Worm (Caenorhabditis elegans) whole organism, late embryonic: Measurements from ENCODE around the gene Y49F6C.2.

Experiments
- C38D4.7 ChIP-seq: fragments of 200-800 bp; sonication (Bioruptor generic); optimal IDR thresholded peaks from 2 replicates; lab custom pipeline; 2018; ENCODE audit warnings: mild to moderate bottlenecking, missing genetic modification characterization, moderate library complexity, missing compliant biosample characterization
- F13H6.1 ChIP-seq: sonication (generic microtip); optimal IDR thresholded peaks from 2 replicates; lab custom pipeline; 2016; ENCODE audit warnings: missing genetic modification characterization, missing compliant biosample characterization
- K02D7.2 ChIP-seq: sonication (generic microtip); optimal IDR thresholded peaks from 2 replicates; lab custom pipeline; 2017; ENCODE audit warnings: mild to moderate bottlenecking, missing genetic modification characterization, missing compliant biosample characterization
- K09A11.1 ChIP-seq: sonication (generic microtip); optimal IDR thresholded peaks from 2 replicates; lab custom pipeline; 2017; ENCODE audit warnings: antibody characterized with exemption, mild to moderate bottlenecking, missing genetic modification characterization, missing compliant biosample characterization; ENCODE audit not compliant: insufficient read depth
- Y22D7AL.16 ChIP-seq: sonication (generic microtip); optimal IDR thresholded peaks from 2 replicates; lab custom pipeline; 2016; ENCODE audit warnings: missing genetic modification characterization, missing compliant biosample characterization
- ceh-19 ChIP-seq: fragments of 200-800 bp; sonication (Bioruptor generic); optimal IDR thresholded peaks from 2 replicates; lab custom pipeline; 2018; ENCODE audit warnings: mild to moderate bottlenecking, missing genetic modification characterization, missing compliant biosample characterization
- ceh-2 ChIP-seq: sonication (generic microtip); optimal IDR thresholded peaks from 2 replicates; lab custom pipeline; 2016; ENCODE audit warnings: missing genotype, missing genetic modification characterization, missing compliant biosample characterization
- ceh-24 ChIP-seq: sonication (generic microtip); optimal IDR thresholded peaks from 2 replicates; lab custom pipeline; 2016; ENCODE audit warnings: mild to moderate bottlenecking, missing genetic modification characterization, missing compliant biosample characterization
- ceh-30 ChIP-seq: fragments of 150-350 bp; optimal IDR thresholded peaks from 2 replicates; lab custom pipeline; 2014; ENCODE audit warnings: missing biosample characterization, missing genetic modification characterization
- ceh-31 ChIP-seq: sonication (generic microtip); optimal IDR thresholded peaks from 2 replicates; lab custom pipeline; 2016; ENCODE audit warnings: missing genetic modification characterization, missing compliant biosample characterization
- ceh-34 ChIP-seq: sonication (generic microtip); optimal IDR thresholded peaks from 2 replicates; lab custom pipeline; 2016; ENCODE audit warnings: mild to moderate bottlenecking, missing genetic modification characterization, missing compliant biosample characterization
- ceh-45 ChIP-seq: fragments of 200-800 bp; sonication (Bioruptor generic); IDR thresholded peaks from 2 replicates; pipeline ENCODE4 v1.3.6; 2022; ENCODE audit warnings: missing genetic modification reagents, missing genetic modification characterization, missing compliant biosample characterization
- ceh-48 ChIP-seq: sonication (generic microtip); optimal IDR thresholded peaks from 2 replicates; lab custom pipeline; 2016; ENCODE audit warnings: missing genetic modification characterization, inconsistent platforms, missing compliant biosample characterization
- dmd-4 ChIP-seq: sonication (generic microtip); optimal IDR thresholded peaks from 2 replicates; lab custom pipeline; 2016; ENCODE audit warnings: borderline replicate concordance, missing genetic modification characterization, missing compliant biosample characterization
- elt-2 ChIP-seq: sonication (generic microtip); optimal IDR thresholded peaks from 2 replicates; lab custom pipeline; 2016; ENCODE audit warnings: missing genetic modification reagents, missing genetic modification characterization, missing compliant biosample characterization
- elt-4 ChIP-seq: sonication (generic microtip); optimal IDR thresholded peaks from 2 replicates; lab custom pipeline; 2016; ENCODE audit warnings: missing genetic modification characterization, missing compliant biosample characterization
- eyg-1 ChIP-seq: sonication (generic microtip); optimal IDR thresholded peaks from 2 replicates; lab custom pipeline; 2016; ENCODE audit warnings: missing genotype, missing genetic modification characterization, missing compliant biosample characterization
- fkh-10 ChIP-seq: fragments of 150-350 bp; optimal IDR thresholded peaks from 2 replicates; lab custom pipeline; 2014; ENCODE audit warnings: missing biosample characterization, missing genetic modification reagents, missing genetic modification characterization
- gmeb-2 ChIP-seq: sonication (generic microtip); optimal IDR thresholded peaks from 2 replicates; lab custom pipeline; 2016; ENCODE audit warnings: missing genetic modification characterization, inconsistent platforms, missing compliant biosample characterization
- hlh-13 ChIP-seq: fragments of 200-800 bp; sonication (Bioruptor generic); optimal IDR thresholded peaks from 2 replicates; lab custom pipeline; 2018; ENCODE audit warnings: mild to moderate bottlenecking, missing genetic modification characterization, missing compliant biosample characterization
- hlh-15 ChIP-seq: sonication (generic microtip); optimal IDR thresholded peaks from 2 replicates; lab custom pipeline; 2016; ENCODE audit warnings: missing genetic modification characterization, missing compliant biosample characterization
- hlh-6 ChIP-seq: sonication (generic microtip); optimal IDR thresholded peaks from 2 replicates; lab custom pipeline; 2016; ENCODE audit warnings: missing genotype, missing genetic modification characterization, missing compliant biosample characterization
- lin-11 ChIP-seq: fragments of 200-800 bp; sonication (Bioruptor generic); optimal IDR thresholded peaks from 2 replicates; lab custom pipeline; 2018; ENCODE audit warnings: mild to moderate bottlenecking, missing genetic modification characterization, missing compliant biosample characterization
- mec-3 ChIP-seq: sonication (generic microtip); optimal IDR thresholded peaks from 2 replicates; lab custom pipeline; 2016; ENCODE audit warnings: borderline replicate concordance, missing genetic modification characterization, missing compliant biosample characterization
- nfya-1 ChIP-seq: sonication (generic microtip); optimal IDR thresholded peaks from 2 replicates; lab custom pipeline; 2017; ENCODE audit warnings: missing genetic modification characterization, mild to moderate bottlenecking, missing compliant biosample characterization, antibody characterized with exemption, moderate library complexity
- nhr-11 ChIP-seq: fragments of 150-350 bp; optimal IDR thresholded peaks from 2 replicates; lab custom pipeline; 2014; ENCODE audit warnings: missing biosample characterization, missing genetic modification characterization
- nhr-232 ChIP-seq: sonication (generic microtip); optimal IDR thresholded peaks from 2 replicates; lab custom pipeline; 2016; ENCODE audit warnings: missing genetic modification characterization, missing compliant biosample characterization
- npax-4 ChIP-seq: sonication (generic microtip); optimal IDR thresholded peaks from 2 replicates; lab custom pipeline; 2016; ENCODE audit warnings: missing genetic modification characterization, missing compliant biosample characterization
- odd-2 ChIP-seq: sonication (generic microtip); optimal IDR thresholded peaks from 2 replicates; lab custom pipeline; 2017; ENCODE audit warnings: antibody characterized with exemption, mild to moderate bottlenecking, missing genetic modification characterization, missing compliant biosample characterization
- pag-3 ChIP-seq: sonication (generic microtip); optimal IDR thresholded peaks from 2 replicates; lab custom pipeline; 2016; ENCODE audit warnings: missing compliant biosample characterization, missing genetic modification characterization, borderline replicate concordance
- pat-9 ChIP-seq: fragments of 200-800 bp; sonication (Bioruptor generic); optimal IDR thresholded peaks from 2 replicates; lab custom pipeline; 2018; ENCODE audit warnings: mild to moderate bottlenecking, missing genetic modification characterization, moderate library complexity, missing compliant biosample characterization
- pax-1 ChIP-seq: fragments of 150-350 bp; optimal IDR thresholded peaks from 2 replicates; lab custom pipeline; 2014; ENCODE audit warnings: missing biosample characterization, missing genetic modification characterization
- pha-2 ChIP-seq: sonication (generic microtip); optimal IDR thresholded peaks from 2 replicates; lab custom pipeline; 2017; ENCODE audit warnings: mild to moderate bottlenecking, missing genetic modification characterization, missing compliant biosample characterization
- pqm-1 ChIP-seq: sonication (generic microtip); optimal IDR thresholded peaks from 2 replicates; lab custom pipeline; 2016; ENCODE audit warnings: missing genetic modification characterization, missing compliant biosample characterization
- pros-1 ChIP-seq: fragments of 150-350 bp; optimal IDR thresholded peaks from 2 replicates; lab custom pipeline; 2014; ENCODE audit warnings: missing biosample characterization, missing genetic modification reagents, missing genetic modification characterization
- rnt-1 ChIP-seq: sonication (generic microtip); optimal IDR thresholded peaks from 2 replicates; lab custom pipeline; 2016; ENCODE audit warnings: missing genetic modification characterization, missing compliant biosample characterization
- sdc-2 ChIP-seq: sonication (generic microtip); optimal IDR thresholded peaks from 2 replicates; lab custom pipeline; 2016; ENCODE audit warnings: missing genotype, missing genetic modification characterization, missing compliant biosample characterization
- sox-4 ChIP-seq: sonication (generic microtip); optimal IDR thresholded peaks from 2 replicates; lab custom pipeline; 2017; ENCODE audit warnings: mild to moderate bottlenecking, missing genetic modification characterization, inconsistent platforms, missing compliant biosample characterization
- ttx-3 ChIP-seq: sonication (generic microtip); optimal IDR thresholded peaks from 2 replicates; lab custom pipeline; 2016; ENCODE audit warnings: missing genetic modification reagents, missing genetic modification characterization, missing compliant biosample characterization
- unc-3 ChIP-seq, 2 experiments: fragments of 200-800 bp in 1 of 2; sonication (Bioruptor generic) in 1 of 2; sonication (generic microtip) in 1 of 2; conservative IDR thresholded peaks in 1 of 2; optimal IDR thresholded peaks in 1 of 2; 2 replicates each; pipeline versions ENCODE4 v1.3.6 to Lab custom; 2016 to 2022; ENCODE audit warnings: missing compliant biosample characterization in 2 of 2, missing genetic modification characterization in 2 of 2, missing genetic modification reagents in 1 of 2
- unc-42 ChIP-seq: sonication (generic microtip); optimal IDR thresholded peaks from 2 replicates; lab custom pipeline; 2016; ENCODE audit warnings: missing genotype, missing genetic modification characterization, missing compliant biosample characterization
- unc-86 ChIP-seq: sonication (generic microtip); optimal IDR thresholded peaks from 2 replicates; lab custom pipeline; 2016; ENCODE audit warnings: missing genetic modification characterization, missing compliant biosample characterization
- zip-5 ChIP-seq: sonication (generic microtip); optimal IDR thresholded peaks from 2 replicates; lab custom pipeline; 2016; ENCODE audit warnings: missing genetic modification characterization, missing compliant biosample characterization
- ztf-16 ChIP-seq: sonication (generic microtip); optimal IDR thresholded peaks from 2 replicates; lab custom pipeline; 2017; ENCODE audit warnings: missing genetic modification characterization, missing compliant biosample characterization

Y49F6C.2 gene

DNA sequence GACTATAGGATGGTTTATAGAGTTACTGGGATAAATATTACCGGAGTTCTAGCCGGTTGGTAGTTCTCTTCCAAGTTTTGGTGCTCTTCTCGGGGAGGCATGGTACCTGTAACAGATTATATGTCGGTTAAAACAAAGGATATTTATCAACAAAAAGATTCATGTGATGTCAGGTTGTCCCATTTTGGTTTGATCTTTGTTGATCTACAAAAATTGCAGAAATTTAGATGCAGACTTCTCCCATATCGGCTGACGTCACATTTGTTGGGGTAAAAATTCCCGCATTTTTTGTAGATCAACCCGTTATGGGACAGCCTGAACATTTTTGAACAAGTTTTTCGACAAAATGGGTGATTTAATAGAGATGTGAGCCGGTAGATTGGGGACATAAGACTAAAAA is 10.3 kb upstream of the Y49F6C.2 start, which contains the start of gene Y49F6C.7:
Y49F6C.7 (minus strand) TSS at position 101 of the 400 bp plus-strand sequence.
- TF ChIP-seq ceh-2 (tag; lab: Kevin White, UChicago) (no peak), nfya-1 (no peak)

- TF ChIP-seq nfya-1, result peak; percentile 96
- TF ChIP-seq npax-4 (tag; lab: Kevin White, UChicago), result no peak
- TF ChIP-seq hlh-6 (tag; lab: Kevin White, UChicago), result no peak
Measured at ce11 chrII:3370061-3370460, 8.3 kb upstream of the Y49F6C.2 start, which contains the start of gene Y49F6C.8. Gene Y49F6C.8 (minus strand): TSS chrII:3370111.

ce11 chrII:3371010-3371409 is 7.4 kb upstream of the Y49F6C.2 start, which contains the start of gene bath-23:
Gene bath-23 (plus strand): TSS chrII:3371310.
- no peak for TF ChIP-seq elt-2 (tag; lab: Kevin White, UChicago)
- no peak for TF ChIP-seq pag-3 (tag; lab: Kevin White, UChicago)
- TF ChIP-seq pqm-1 (tag; lab: Kevin White, UChicago), result no peak
- no peak for TF ChIP-seq hlh-15 (tag; lab: Kevin White, UChicago)
- TF ChIP-seq eyg-1 (tag; lab: Kevin White, UChicago), result no peak
- no peak for TF ChIP-seq unc-3 (GFP tag; conservative IDR thresholded peaks at IDR 0.05; lab: Robert Waterston, UW)
- TF ChIP-seq unc-3 (tag; optimal IDR thresholded peaks at IDR 0.05; lab: Kevin White, UChicago), result no peak
- TF ChIP-seq ceh-45, result no peak
- no peak for TF ChIP-seq ttx-3 (tag; lab: Kevin White, UChicago)
- TF ChIP-seq sdc-2, result no peak
- no peak for TF ChIP-seq unc-86 (tag; lab: Kevin White, UChicago)
- TF ChIP-seq pha-2 (tag; lab: Kevin White, UChicago), result no peak
- no peak for TF ChIP-seq pax-1 (tag; lab: Kevin White, UChicago)
- TF ChIP-seq lin-11, result no peak
- no peak for TF ChIP-seq K09A11.1 (tag; lab: Kevin White, UChicago)
- no peak for TF ChIP-seq C38D4.7 (GFP tag; lab: Kevin White, UChicago)
- no peak for TF ChIP-seq pros-1 (tag; lab: Kevin White, UChicago)
- TF ChIP-seq nhr-232 (tag; lab: Kevin White, UChicago), result no peak
- no peak for TF ChIP-seq fkh-10 (GFP tag; lab: Kevin White, UChicago)

DNA sequence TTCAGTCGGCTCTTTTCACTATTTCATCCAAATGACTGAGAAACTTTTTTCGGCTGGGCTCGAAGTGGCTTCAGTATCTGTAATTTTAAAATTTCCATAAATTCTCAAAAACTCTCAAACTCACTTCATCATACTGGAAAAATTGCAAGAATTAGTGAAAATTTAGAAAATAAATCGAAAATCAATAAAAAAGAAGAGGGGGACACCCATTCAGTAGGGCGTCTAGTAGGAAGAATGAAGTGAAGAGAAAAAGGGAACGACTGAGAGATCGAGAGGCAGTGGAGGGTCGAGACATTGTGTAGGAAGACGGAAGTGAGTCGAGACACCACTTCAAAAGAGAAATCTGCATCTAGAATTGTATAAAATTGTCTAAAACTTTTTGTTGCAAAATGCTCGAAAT is 4.5 kb upstream of the Y49F6C.2 start:
- TF ChIP-seq elt-4 (tag; lab: Kevin White, UChicago), result no peak
- no peak for TF ChIP-seq dmd-4 (tag; lab: Kevin White, UChicago)
- no peak for TF ChIP-seq ceh-30 (tag; lab: Kevin White, UChicago)
- TF ChIP-seq ceh-2 (tag; lab: Kevin White, UChicago), result no peak
- no peak for TF ChIP-seq rnt-1
- no peak for TF ChIP-seq ceh-24 (tag; lab: Kevin White, UChicago)
- TF ChIP-seq mec-3 (tag; lab: Kevin White, UChicago), result no peak
- TF ChIP-seq fkh-10 (GFP tag; lab: Kevin White, UChicago), result no peak
- no peak for TF ChIP-seq nhr-11 (tag; lab: Kevin White, UChicago)
- TF ChIP-seq gmeb-2 (tag; lab: Kevin White, UChicago), result no peak
- no peak for TF ChIP-seq pat-9 (tag; lab: Kevin White, UChicago)
- TF ChIP-seq eyg-1 (tag; lab: Kevin White, UChicago), result no peak
- peak; percentile 24 for TF ChIP-seq ceh-31 (tag; lab: Kevin White, UChicago)
- no peak for TF ChIP-seq Y22D7AL.16 (tag; lab: Kevin White, UChicago)
- no peak for TF ChIP-seq C38D4.7 (GFP tag; lab: Kevin White, UChicago)
- no peak for TF ChIP-seq zip-5 (tag; lab: Kevin White, UChicago)
- peak; percentile 96 for TF ChIP-seq ceh-48
- TF ChIP-seq ceh-34 (tag; lab: Kevin White, UChicago), result no peak
- no peak for TF ChIP-seq hlh-13
- TF ChIP-seq unc-42, result peak; percentile 43
- no peak for TF ChIP-seq pqm-1 (tag; lab: Kevin White, UChicago)
- no peak for TF ChIP-seq lin-11
- no peak for TF ChIP-seq unc-86 (tag; lab: Kevin White, UChicago)
- TF ChIP-seq nhr-232 (tag; lab: Kevin White, UChicago), result no peak
- TF ChIP-seq sox-4 (tag; lab: Kevin White, UChicago), result no peak
- no peak for TF ChIP-seq odd-2 (tag; lab: Kevin White, UChicago)
- no peak for TF ChIP-seq ceh-19
- no peak for TF ChIP-seq F13H6.1
- no peak for TF ChIP-seq ttx-3 (tag; lab: Kevin White, UChicago)
- TF ChIP-seq K02D7.2, result no peak
- TF ChIP-seq pag-3 (tag; lab: Kevin White, UChicago), result no peak
- TF ChIP-seq unc-3 (GFP tag; conservative IDR thresholded peaks at IDR 0.05; lab: Robert Waterston, UW), result no peak
- no peak for TF ChIP-seq unc-3 (tag; optimal IDR thresholded peaks at IDR 0.05; lab: Kevin White, UChicago)
- TF ChIP-seq nfya-1, result peak; percentile 43
- TF ChIP-seq ztf-16 (tag; lab: Kevin White, UChicago), result no peak
